Fruit fly (Drosophila melanogaster) whole organism, embryonic: ENCODE measurements around the gene CG46270.
A peak's percentile ranks its signal among the peaks of the same experiment; 100 is the strongest.

Experiments used
- ATbp ChIP-seq: fragments of 200-800 bp; sonication (Bioruptor generic); optimal IDR thresholded peaks from 2 replicates; lab custom pipeline; 2017; ENCODE audit warnings: missing biosample characterization, mild to moderate bottlenecking, missing genetic modification characterization, missing genetic modification reagents
- Asciz ChIP-seq: fragments of 200-800 bp; sonication (Bioruptor generic); optimal IDR thresholded peaks from 2 replicates; lab custom pipeline; 2017; ENCODE audit warnings: missing biosample characterization, mild to moderate bottlenecking, missing genetic modification characterization, missing genetic modification reagents
- B-H1 ChIP-seq: fragments of 200-800 bp; sonication (Bioruptor generic); IDR thresholded peaks from 3 replicates; pipeline ENCODE4 v1.3.6; 2022; ENCODE audit warnings: missing biosample characterization, missing genetic modification characterization
- CG10267 ChIP-seq: fragments of 200-800 bp; sonication (Bioruptor generic); optimal IDR thresholded peaks from 2 replicates; lab custom pipeline; 2018; ENCODE audit warnings: missing biosample characterization, mild to moderate bottlenecking, missing genetic modification characterization, moderate library complexity
- CG12236 ChIP-seq: fragments of 200-800 bp; sonication (Bioruptor generic); optimal IDR thresholded peaks from 2 replicates; lab custom pipeline; 2016; ENCODE audit warnings: missing biosample characterization, missing genetic modification characterization
- CG13775 ChIP-seq: fragments of 200-800 bp; sonication (Bioruptor generic); optimal IDR thresholded peaks from 3 replicates; lab custom pipeline; 2017; ENCODE audit warnings: missing biosample characterization, mild to moderate bottlenecking, missing genetic modification characterization
- CG13894 ChIP-seq: fragments of 200-800 bp; sonication (Bioruptor generic); optimal IDR thresholded peaks from 3 replicates; lab custom pipeline; 2018; ENCODE audit warnings: missing biosample characterization, mild to moderate bottlenecking, missing genetic modification characterization, moderate library complexity
- CG15073 ChIP-seq: fragments of 200-800 bp; sonication (Bioruptor generic); optimal IDR thresholded peaks from 2 replicates; lab custom pipeline; 2016; ENCODE audit warnings: missing biosample characterization, missing genetic modification characterization
- CG15696 ChIP-seq: fragments of 200-800 bp; sonication (Bioruptor generic); optimal IDR thresholded peaks from 2 replicates; lab custom pipeline; 2019; ENCODE audit warnings: missing biosample characterization, mild to moderate bottlenecking, missing genetic modification characterization, moderate library complexity
- CG1603 ChIP-seq: fragments of 200-800 bp; sonication (Bioruptor generic); optimal IDR thresholded peaks from 2 replicates; lab custom pipeline; 2019; ENCODE audit warnings: missing biosample characterization, mild to moderate bottlenecking, missing genetic modification characterization, moderate library complexity
- CG16779 ChIP-seq: fragments of 200-800 bp; sonication (Bioruptor generic); IDR thresholded peaks from 2 replicates; pipeline ENCODE4 v1.3.6; 2022; ENCODE audit warnings: missing biosample characterization, missing genetic modification characterization
- CG17385 ChIP-seq: fragments of 200-800 bp; sonication (Bioruptor generic); optimal IDR thresholded peaks from 3 replicates; lab custom pipeline; 2018; ENCODE audit warnings: missing biosample characterization, mild to moderate bottlenecking, missing genetic modification characterization
- CG17612 ChIP-seq: fragments of 200-800 bp; sonication (Bioruptor generic); IDR thresholded peaks from 2 replicates; pipeline ENCODE4 v1.3.6; 2022; ENCODE audit warnings: missing biosample characterization, missing genetic modification characterization
- CG30431 ChIP-seq: fragments of 200-800 bp; sonication (Bioruptor generic); optimal IDR thresholded peaks from 2 replicates; lab custom pipeline; 2017; ENCODE audit warnings: missing biosample characterization, missing genetic modification characterization
- CG3065 ChIP-seq: fragments of 200-800 bp; sonication (Bioruptor generic); optimal IDR thresholded peaks from 2 replicates; lab custom pipeline; 2016; ENCODE audit warnings: missing biosample characterization, missing genetic modification characterization
- CG31224 ChIP-seq: fragments of 200-800 bp; sonication (Bioruptor generic); IDR thresholded peaks from 2 replicates; pipeline ENCODE4 v1.3.6; 2022; ENCODE audit warnings: missing biosample characterization, missing genetic modification characterization
- CG4328 ChIP-seq: fragments of 200-800 bp; sonication (Bioruptor generic); optimal IDR thresholded peaks from 3 replicates; lab custom pipeline; 2017; ENCODE audit warnings: missing biosample characterization, missing genetic modification reagents, missing genetic modification characterization
- CG4820 ChIP-seq: fragments of 200-800 bp; sonication (Bioruptor generic); optimal IDR thresholded peaks from 3 replicates; lab custom pipeline; 2016; ENCODE audit warnings: missing biosample characterization, missing genetic modification characterization
- CG6813 ChIP-seq: fragments of 200-800 bp; sonication (Bioruptor generic); optimal IDR thresholded peaks from 2 replicates; lab custom pipeline; 2017; ENCODE audit warnings: missing biosample characterization, missing genetic modification characterization, mild to moderate bottlenecking, moderate library complexity, missing genetic modification reagents
- CG8359 ChIP-seq: fragments of 200-800 bp; sonication (Bioruptor generic); optimal IDR thresholded peaks from 2 replicates; lab custom pipeline; 2017; ENCODE audit warnings: missing biosample characterization, mild to moderate bottlenecking, missing genetic modification characterization, borderline replicate concordance
- CG8944 ChIP-seq: fragments of 200-800 bp; sonication (Bioruptor generic); optimal IDR thresholded peaks from 3 replicates; lab custom pipeline; 2016; ENCODE audit warnings: missing biosample characterization, missing genetic modification characterization
- CkIIα-i1 ChIP-seq: fragments of 200-800 bp; sonication (Bioruptor generic); IDR thresholded peaks from 2 replicates; pipeline ENCODE4 v1.3.6; 2022; ENCODE audit warnings: missing biosample characterization, missing genetic modification characterization
- Deaf1 ChIP-seq: fragments of 200-800 bp; optimal IDR thresholded peaks from 3 replicates; lab custom pipeline; 2019; ENCODE audit warnings: missing biosample characterization, mild to moderate bottlenecking, missing genetic modification characterization, moderate library complexity
- Dll ChIP-seq: fragments of 200-800 bp; sonication (Bioruptor generic); IDR thresholded peaks from 4 replicates; pipeline ENCODE4 v1.3.6; 2022; ENCODE audit warnings: missing biosample characterization, missing genetic modification characterization; ENCODE audit not compliant: partially characterized antibody
- Drgx ChIP-seq: fragments of 200-800 bp; sonication (Bioruptor generic); IDR thresholded peaks from 2 replicates; pipeline ENCODE4 v1.3.6; 2022; ENCODE audit warnings: missing biosample characterization, missing genetic modification characterization
- E2f1 ChIP-seq: fragments of 200-800 bp; sonication (Bioruptor generic); IDR thresholded peaks from 2 replicates; pipeline ENCODE4 v1.3.6; 2022; ENCODE audit warnings: missing biosample characterization, missing genetic modification characterization
- Ets97D ChIP-seq: fragments of 200-800 bp; sonication (Bioruptor generic); optimal IDR thresholded peaks from 3 replicates; lab custom pipeline; 2016; ENCODE audit warnings: missing biosample characterization, missing genetic modification characterization
- Lpt ChIP-seq: fragments of >200 bp; optimal IDR thresholded peaks from 2 replicates; lab custom pipeline; 2018; ENCODE audit warnings: missing biosample characterization, missing genetic modification characterization
- Myb ChIP-seq: fragments of 200-800 bp; sonication (Bioruptor generic); optimal IDR thresholded peaks from 2 replicates; lab custom pipeline; 2016; ENCODE audit warnings: missing biosample characterization, missing genetic modification characterization
- Sox100B ChIP-seq: fragments of 200-800 bp; sonication (Bioruptor generic); optimal IDR thresholded peaks from 3 replicates; lab custom pipeline; 2018; ENCODE audit warnings: missing biosample characterization, mild to moderate bottlenecking, missing genetic modification characterization
- Usf ChIP-seq: fragments of 200-800 bp; sonication (Bioruptor generic); optimal IDR thresholded peaks from 2 replicates; lab custom pipeline; 2017; ENCODE audit warnings: missing genotype, missing biosample characterization, missing genetic modification characterization
- abd-A ChIP-seq: fragments of 200-800 bp; sonication (Bioruptor generic); optimal IDR thresholded peaks from 3 replicates; lab custom pipeline; 2019; ENCODE audit warnings: missing biosample characterization, mild to moderate bottlenecking, missing genetic modification characterization, moderate library complexity
- aop ChIP-seq: fragments of 200-800 bp; sonication (Bioruptor generic); IDR thresholded peaks from 2 replicates; pipeline ENCODE4 v1.3.6; 2022; ENCODE audit warnings: missing biosample characterization, missing genetic modification characterization
- bigmax ChIP-seq: fragments of 200-800 bp; sonication (Bioruptor generic); optimal IDR thresholded peaks from 2 replicates; lab custom pipeline; 2018; ENCODE audit warnings: missing biosample characterization, mild to moderate bottlenecking, missing genetic modification characterization
- corto ChIP-seq: fragments of 200-800 bp; sonication (Bioruptor generic); optimal IDR thresholded peaks from 2 replicates; lab custom pipeline; 2016; ENCODE audit warnings: missing biosample characterization, mild to moderate bottlenecking, missing genetic modification characterization, moderate library complexity
- emc ChIP-seq: fragments of 200-800 bp; sonication (Bioruptor generic); optimal IDR thresholded peaks from 2 replicates; lab custom pipeline; 2016; ENCODE audit warnings: missing biosample characterization, missing genetic modification characterization
- fd102C ChIP-seq: fragments of 200-800 bp; sonication (Bioruptor generic); optimal IDR thresholded peaks from 2 replicates; lab custom pipeline; 2018; ENCODE audit warnings: missing biosample characterization, mild to moderate bottlenecking, missing genetic modification characterization, moderate library complexity
- ftz-f1 ChIP-seq: fragments of 200-800 bp; sonication (Bioruptor generic); optimal IDR thresholded peaks from 2 replicates; lab custom pipeline; 2016; ENCODE audit warnings: missing biosample characterization, missing genetic modification characterization
- gcm2 ChIP-seq: fragments of 200-800 bp; sonication (Bioruptor generic); optimal IDR thresholded peaks from 2 replicates; lab custom pipeline; 2016; ENCODE audit warnings: missing biosample characterization, missing genetic modification characterization
- kay ChIP-seq: fragments of 200-800 bp; sonication (Bioruptor generic); optimal IDR thresholded peaks from 2 replicates; lab custom pipeline; 2016; ENCODE audit warnings: missing biosample characterization, missing genetic modification characterization
- lmd ChIP-seq: fragments of 200-800 bp; sonication (Bioruptor generic); IDR thresholded peaks from 2 replicates; pipeline ENCODE4 v1.3.6; 2022; ENCODE audit warnings: missing biosample characterization, missing genetic modification characterization
- onecut ChIP-seq: fragments of 200-800 bp; sonication (Bioruptor generic); IDR thresholded peaks from 2 replicates; pipeline ENCODE4 v1.3.6; 2022; ENCODE audit warnings: missing biosample characterization, missing genetic modification characterization
- org-1 ChIP-seq: fragments of 200-800 bp; sonication (Bioruptor generic); optimal IDR thresholded peaks from 2 replicates; lab custom pipeline; 2017; ENCODE audit warnings: missing biosample characterization, missing genetic modification characterization
- pnt ChIP-seq: fragments of 200-800 bp; sonication (Bioruptor generic); optimal IDR thresholded peaks from 3 replicates; lab custom pipeline; 2016; ENCODE audit warnings: missing biosample characterization, missing genetic modification characterization
- prd ChIP-seq, 3 experiments: fragments of >200 bp in 2 of 3; fragments of 200-800 bp in 1 of 3; sonication (Bioruptor generic) in 1 of 3; optimal IDR thresholded peaks in 2 of 3; IDR thresholded peaks in 1 of 3; 2 replicates in 2 of 3; 3 replicates in 1 of 3; pipeline versions ENCODE4 v1.3.6 to Lab custom; 2017 to 2022; ENCODE audit warnings: missing biosample characterization in 1 of 3, missing genetic modification characterization in 1 of 3
- pzg ChIP-seq: fragments of 200-800 bp; sonication (Bioruptor generic); optimal IDR thresholded peaks from 3 replicates; lab custom pipeline; 2018; ENCODE audit warnings: missing biosample characterization, mild to moderate bottlenecking, missing genetic modification characterization, moderate library complexity
- sd ChIP-seq: fragments of 200-800 bp; sonication (Bioruptor generic); optimal IDR thresholded peaks from 3 replicates; lab custom pipeline; 2018; ENCODE audit warnings: missing biosample characterization, mild to moderate bottlenecking, missing genetic modification characterization, moderate library complexity
- stc ChIP-seq: fragments of 200-800 bp; sonication (Bioruptor generic); IDR thresholded peaks from 2 replicates; pipeline ENCODE4 v1.3.6; 2022; ENCODE audit warnings: missing biosample characterization, missing genetic modification characterization
- zfh2 ChIP-seq: fragments of 200-800 bp; sonication (Bioruptor generic); optimal IDR thresholded peaks from 2 replicates; lab custom pipeline; 2016; ENCODE audit warnings: missing biosample characterization, missing genetic modification characterization

Gene CG46270

dm6 chr3R:10412550-10413459 lies 15.4 kb downstream of the CG46270 start, which contains the start of the genes Irp-1B and Rrp46 (continued):
- TF ChIP-seq CG3065 (GFP tag; lab: Kevin White, UChicago) (no peak), Ets97D (GFP tag; lab: Kevin White, UChicago) (no peak), CG10267 (peak; percentile 6), CG13894 (tag; lab: Kevin White, UChicago) (no peak), gcm2 (no peak), org-1 (GFP tag; lab: Kevin White, UChicago) (no peak), kay (GFP tag; lab: Kevin White, UChicago) (no peak), CG16779 (no peak), lmd (GFP tag; lab: Robert Waterston, UW) (no peak), CG8944 (GFP tag; lab: Kevin White, UChicago) (no peak), stc (GFP tag; lab: Robert Waterston, UW) (no peak), aop (GFP tag; lab: Robert Waterston, UW) (no peak), ftz-f1 (GFP tag; lab: Kevin White, UChicago) (no peak), emc (GFP tag; lab: Kevin White, UChicago) (no peak), abd-A (tag; lab: Kevin White, UChicago) (no peak), Lpt (GFP tag; lab: Kevin White, UChicago) (no peak), Sox100B (GFP tag; lab: Kevin White, UChicago) (peak; percentile 14), Myb (GFP tag; lab: Kevin White, UChicago) (peak; percentile 22), pzg (GFP tag; lab: Kevin White, UChicago) (peak; percentile 44), CG13775 (no peak), CG15696 (tag; lab: Kevin White, UChicago) (no peak), CG6813 (GFP tag; lab: Kevin White, UChicago) (no peak), Drgx (GFP tag; lab: Robert Waterston, UW) (no peak), fd102C (GFP tag; lab: Kevin White, UChicago) (no peak), onecut (GFP tag; lab: Robert Waterston, UW) (no peak), ATbp (GFP tag; lab: Kevin White, UChicago) (no peak), zfh2 (GFP tag; lab: Kevin White, UChicago) (no peak), Deaf1 (tag; lab: Kevin White, UChicago) (peak; percentile 16), CG15073 (GFP tag; lab: Kevin White, UChicago) (no peak), sd (tag; lab: Kevin White, UChicago) (no peak), CG4820 (GFP tag; lab: Kevin White, UChicago) (no peak), Dll (GFP tag; lab: Robert Waterston, UW) (peak; percentile 88), CG4328 (GFP tag; lab: Kevin White, UChicago) (no peak), pnt (GFP tag; lab: Kevin White, UChicago) (no peak), Usf (no peak), B-H1 (GFP tag; lab: Robert Waterston, UW) (no peak), CG31224 (GFP tag; lab: Robert Waterston, UW) (no peak), E2f1 (GFP tag; lab: Robert Waterston, UW) (no peak), CG1603 (tag; lab: Kevin White, UChicago) (no peak), Asciz (no peak), CG17612 (GFP tag; lab: Robert Waterston, UW) (no peak), bigmax (GFP tag; lab: Kevin White, UChicago) (no peak), corto (no peak), CkIIα-i1 (GFP tag; lab: Robert Waterston, UW) (no peak), prd (optimal IDR thresholded peaks at IDR 0.05; lab: Kevin White, UChicago) (no peak), prd (GFP tag; IDR thresholded peaks at IDR 0.05; lab: Robert Waterston, UW) (no peak), CG8359 (GFP tag; lab: Kevin White, UChicago) (no peak), CG30431 (GFP tag; lab: Kevin White, UChicago) (no peak), CG17385 (no peak), CG12236 (GFP tag; lab: Kevin White, UChicago) (no peak)
